Fruit fly (Drosophila melanogaster): Measurements from ENCODE around the gene Prp6.

Prp6 gene

dm6 chr3L:18904772-18905601 lies at the start of gene Prp6, which contains the start of gene CSN1b:
TSS of gene Prp6 (plus strand) at chr3L:18905372.
TSS of gene CSN1b (minus strand) at chr3L:18904930.
- TF ChIP-seq CG9139 (GFP tag; optimal IDR thresholded peaks at IDR 0.05) (no peak), OdsH (GFP tag; optimal IDR thresholded peaks at IDR 0.05) (no peak), Sox14 (GFP tag; optimal IDR thresholded peaks at IDR 0.05) (no peak), Sox15 (GFP tag; optimal IDR thresholded peaks at IDR 0.05) (no peak), dac (GFP tag; optimal IDR thresholded peaks at IDR 0.05) (no peak), CG6163 (GFP tag; IDR thresholded peaks at IDR 0.05) (no peak), Hr39 (GFP tag; optimal IDR thresholded peaks at IDR 0.05) (no peak)

DNA sequence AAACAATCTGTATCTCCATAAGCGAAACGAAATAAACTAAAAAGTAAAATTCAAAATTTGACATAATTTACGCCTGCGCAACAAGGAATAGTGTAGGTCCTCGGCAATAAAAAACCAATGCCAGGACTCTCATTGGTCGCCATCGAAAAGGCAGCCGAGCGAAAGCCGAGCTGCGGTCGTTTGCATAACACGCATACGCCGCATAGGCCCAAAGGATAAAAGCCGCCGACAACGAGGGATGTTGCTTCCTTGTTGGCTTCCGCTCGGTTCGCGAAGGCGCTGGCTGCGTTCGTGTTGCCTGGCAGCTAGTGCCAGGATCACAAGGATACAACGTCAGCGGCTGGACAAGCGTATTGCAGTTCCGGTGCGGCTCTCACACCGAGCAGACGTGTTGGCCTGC lies 44.7 kb upstream of the Prp6 start:
- TF ChIP-seq Met (GFP tag; optimal IDR thresholded peaks at IDR 0.05) (no peak), CG11902 (GFP tag; optimal IDR thresholded peaks at IDR 0.05) (no peak), acj6 (GFP tag; optimal IDR thresholded peaks at IDR 0.05) (no peak)

DNA sequence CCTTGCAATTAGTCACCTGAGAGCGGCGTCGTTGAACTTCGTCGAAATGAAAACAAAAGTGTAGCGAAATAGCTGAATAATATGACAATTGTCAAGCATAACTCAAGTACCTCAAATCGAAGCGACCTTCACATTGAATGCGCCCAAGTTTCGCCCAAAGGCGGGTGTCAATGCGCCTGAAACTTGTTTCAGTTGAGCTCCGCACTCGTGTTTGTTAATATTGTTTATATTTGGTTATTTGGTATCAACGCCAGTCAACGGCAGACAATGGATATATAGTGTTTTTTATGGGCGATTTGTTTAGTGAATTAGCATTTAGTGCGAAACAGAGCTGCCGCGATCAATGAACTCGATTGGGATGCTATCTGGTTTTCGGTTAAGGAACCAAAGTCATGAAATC lies 43.3 kb upstream of the Prp6 start:
- TF ChIP-seq vri (GFP tag; optimal IDR thresholded peaks at IDR 0.05) (no peak), Met (GFP tag; optimal IDR thresholded peaks at IDR 0.05) (no peak), topi (GFP tag; optimal IDR thresholded peaks at IDR 0.05) (no peak), esn (GFP tag; optimal IDR thresholded peaks at IDR 0.05) (no peak), pdm3 (GFP tag; optimal IDR thresholded peaks at IDR 0.05) (no peak), Eip93F (GFP tag; optimal IDR thresholded peaks at IDR 0.05) (no peak), CG31627 (GFP tag; optimal IDR thresholded peaks at IDR 0.05) (no peak), Hr38 (GFP tag; optimal IDR thresholded peaks at IDR 0.05) (no peak), svp (GFP tag) (no peak), dac (GFP tag; optimal IDR thresholded peaks at IDR 0.05) (no peak), Hr4 (GFP tag; optimal IDR thresholded peaks at IDR 0.05) (no peak), Sox14 (GFP tag; optimal IDR thresholded peaks at IDR 0.05) (no peak)

DNA sequence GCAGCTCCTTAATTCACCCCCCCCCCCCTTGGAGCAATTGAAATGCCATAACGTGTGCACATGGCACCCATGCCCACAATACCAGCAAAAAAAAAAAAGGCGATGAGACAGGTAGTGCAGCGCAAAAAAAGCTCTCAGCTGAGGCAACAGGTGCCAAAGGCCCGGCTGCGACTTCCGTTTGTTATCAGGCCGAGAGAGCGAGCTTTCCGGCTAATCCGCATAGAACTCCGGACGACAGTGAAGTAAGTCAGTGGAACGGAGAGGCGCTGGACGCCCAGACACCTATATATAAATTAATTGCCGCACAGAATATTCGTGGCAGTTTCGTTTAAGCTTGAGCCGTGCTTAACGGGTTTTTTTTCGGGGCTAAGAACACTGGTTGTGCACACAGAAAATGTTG lies 41.8 kb upstream of the Prp6 start, which contains the start of gene CG6865:
Gene CG6865 (plus strand): TSS at position 321 of the 400 bp plus-strand sequence.
- TF ChIP-seq vri (GFP tag; optimal IDR thresholded peaks at IDR 0.05) (peak; percentile 30), spab (GFP tag; optimal IDR thresholded peaks at IDR 0.05) (no peak)

- TF ChIP-seq fkh (GFP tag; optimal IDR thresholded peaks at IDR 0.05), result peak; percentile 83
- TF ChIP-seq CG31627 (GFP tag; optimal IDR thresholded peaks at IDR 0.05), result no peak
Observed at dm6 chr3L:18865447-18866367, 39.5 kb upstream of the Prp6 start, which contains the start of gene CG14074. TSS of gene CG14074 (plus strand) at chr3L:18866225.

dm6 chr3L:18867521-18867920 lies 37.7 kb upstream of the Prp6 start, which contains the start of gene Dysb:
TSS of gene Dysb (plus strand) at chr3L:18867771.
- TF ChIP-seq CG11762 (GFP tag; optimal IDR thresholded peaks at IDR 0.05; ENCODE audit: insufficient read depth) (peak; percentile 6), Sox15 (GFP tag; optimal IDR thresholded peaks at IDR 0.05) (peak; percentile 29), Hr39 (GFP tag; optimal IDR thresholded peaks at IDR 0.05) (peak; percentile 68), Ets96B (tag; optimal IDR thresholded peaks at IDR 0.05) (peak; percentile 80), Eip78C (GFP tag) (peak; percentile 95), Blimp-1 (GFP tag; optimal IDR thresholded peaks at IDR 0.05) (peak; percentile 46), CG3919 (GFP tag; optimal IDR thresholded peaks at IDR 0.05) (no peak), CG10669 (GFP tag; optimal IDR thresholded peaks at IDR 0.05) (peak; percentile 75), CG9139 (GFP tag; optimal IDR thresholded peaks at IDR 0.05) (no peak), vri (GFP tag; optimal IDR thresholded peaks at IDR 0.05) (peak; percentile 73), Gug (GFP tag; IDR thresholded peaks at IDR 0.05) (peak; percentile 62), dsx (GFP tag; optimal IDR thresholded peaks at IDR 0.05; ENCODE audit: poor library complexity, severe bottlenecking) (peak; percentile 72), salr (GFP tag; optimal IDR thresholded peaks at IDR 0.05) (peak in 1 of 2 experiments; percentile 72), net (GFP tag; optimal IDR thresholded peaks at IDR 0.05) (no peak), eg (GFP tag; IDR thresholded peaks at IDR 0.05) (peak; percentile 93), CG6276 (GFP tag; optimal IDR thresholded peaks at IDR 0.05) (no peak), CG32006 (GFP tag; optimal IDR thresholded peaks at IDR 0.05) (no peak), Ets21C (GFP tag; optimal IDR thresholded peaks at IDR 0.05) (peak; percentile 47), achi (GFP tag; optimal IDR thresholded peaks at IDR 0.05) (peak; percentile 85), CG7368 (GFP tag; optimal IDR thresholded peaks at IDR 0.05) (peak; percentile 76), cyc (GFP tag; optimal IDR thresholded peaks at IDR 0.05) (peak; percentile 66)

All from whole organism, prepupa.